Worm (Caenorhabditis elegans) whole organism, L2 larva: Measurements from ENCODE around the gene F55C9.3.

Experiments used
- ama-1 ChIP-seq: fragments of 150-350 bp; optimal IDR thresholded peaks from 2 replicates; lab custom pipeline; 2018; ENCODE audit warnings: inconsistent platforms
- elt-3 ChIP-seq: sonication (generic microtip); optimal IDR thresholded peaks from 2 replicates; lab custom pipeline; 2017; ENCODE audit warnings: missing biosample characterization, missing genetic modification characterization
- fos-1 ChIP-seq: fragments of 150-350 bp; optimal IDR thresholded peaks from 2 replicates; lab custom pipeline; 2014; ENCODE audit warnings: missing biosample characterization, missing genetic modification characterization
- gmeb-1 ChIP-seq: fragments of 150-350 bp; optimal IDR thresholded peaks from 2 replicates; lab custom pipeline; 2014; ENCODE audit warnings: missing biosample characterization, missing genetic modification characterization
- nhr-12 ChIP-seq: fragments of 150-350 bp; optimal IDR thresholded peaks from 2 replicates; lab custom pipeline; 2014; ENCODE audit warnings: missing biosample characterization, missing genetic modification characterization

- TF ChIP-seq nhr-12 (tag; lab: Kevin White, UChicago) = no peak
- TF ChIP-seq elt-3 (tag; lab: Kevin White, UChicago) = no peak
- no peak for TF ChIP-seq gmeb-1 (tag; lab: Kevin White, UChicago)
- no peak for TF ChIP-seq ama-1 (lab: Kevin White, UChicago)
- no peak for TF ChIP-seq fos-1 (tag; lab: Kevin White, UChicago)
Measured at ce11 chrV:19251844-19252243, 36.1 kb downstream of the F55C9.3 start, which contains the start of gene F21D9.11.
